Fruit fly (Drosophila melanogaster) whole organism, wandering third instar larva: ENCODE results near the gene CG1638.

Experiments
- CG9705 ChIP-seq: fragments of 200-800 bp; sonication (Bioruptor generic); optimal IDR thresholded peaks from 2 replicates; lab custom pipeline; 2018; ENCODE audit warnings: missing biosample characterization, mild to moderate bottlenecking, missing genetic modification characterization
- CrebA ChIP-seq: fragments of 200-800 bp; sonication (Bioruptor generic); optimal IDR thresholded peaks from 2 replicates; lab custom pipeline; 2016; ENCODE audit warnings: missing biosample characterization, mild to moderate bottlenecking, missing genetic modification characterization, borderline replicate concordance
- Dfd ChIP-seq: fragments of >200 bp; optimal IDR thresholded peaks from 2 replicates; lab custom pipeline; 2017; ENCODE audit warnings: missing biosample characterization, missing genetic modification characterization
- Dif ChIP-seq: fragments of 200-275, 200-300 bp; sonication (Bioruptor generic); optimal IDR thresholded peaks from 2 replicates; lab custom pipeline; 2018; ENCODE audit warnings: missing biosample characterization, missing genetic modification characterization; ENCODE audit not compliant: partially characterized antibody
- HLH106 ChIP-seq: fragments of 200-800 bp; optimal IDR thresholded peaks from 3 replicates; lab custom pipeline; 2019; ENCODE audit warnings: missing biosample characterization, mild to moderate bottlenecking, missing genetic modification characterization, moderate library complexity
- Hnf4 ChIP-seq: fragments of 200-800 bp; sonication (Bioruptor generic); optimal IDR thresholded peaks from 2 replicates; lab custom pipeline; 2016; ENCODE audit warnings: missing biosample characterization, mild to moderate bottlenecking, missing genetic modification characterization
- Hr78 ChIP-seq: fragments of >200 bp; optimal IDR thresholded peaks from 2 replicates; lab custom pipeline; 2017; ENCODE audit warnings: missing biosample characterization, missing genetic modification characterization
- Hr83 ChIP-seq: fragments of 200-300 bp; sonication (Bioruptor generic); optimal IDR thresholded peaks from 2 replicates; lab custom pipeline; 2016; ENCODE audit warnings: missing biosample characterization, mild to moderate bottlenecking, missing genetic modification characterization, moderate library complexity; ENCODE audit not compliant: poor library complexity, severe bottlenecking
- Jra ChIP-seq: sonication (Bioruptor generic); optimal IDR thresholded peaks from 2 replicates; lab custom pipeline; 2016; ENCODE audit warnings: missing biosample characterization, missing genetic modification characterization
- Mio ChIP-seq: sonication (Bioruptor generic); optimal IDR thresholded peaks from 2 replicates; lab custom pipeline; 2016; ENCODE audit warnings: missing biosample characterization, missing genetic modification characterization
- Myc ChIP-seq: fragments of >200 bp; optimal IDR thresholded peaks from 2 replicates; lab custom pipeline; 2017
- N ChIP-seq: fragments of >200 bp; optimal IDR thresholded peaks from 2 replicates; lab custom pipeline; 2018; ENCODE audit warnings: missing biosample characterization, missing external identifiers, missing genetic modification characterization
- OdsH ChIP-seq: fragments of 200-800 bp; sonication (Bioruptor generic); optimal IDR thresholded peaks from 2 replicates; lab custom pipeline; 2016; ENCODE audit warnings: missing biosample characterization, mild to moderate bottlenecking, missing genetic modification characterization
- Rel ChIP-seq, 2 experiments: fragments of 200-800 bp; sonication (Bioruptor generic) in 1 of 2; optimal IDR thresholded peaks; 2 replicates in 1 of 2; 3 replicates in 1 of 2; lab custom pipeline; 2016 to 2019; ENCODE audit warnings: mild to moderate bottlenecking in 2 of 2, missing biosample characterization in 2 of 2, missing genetic modification characterization in 2 of 2, moderate library complexity in 1 of 2
- Sp1 ChIP-seq: fragments of 200-800 bp; sonication (Bioruptor generic); optimal IDR thresholded peaks from 3 replicates; lab custom pipeline; 2019; ENCODE audit warnings: missing biosample characterization, mild to moderate bottlenecking, missing genetic modification characterization, moderate library complexity
- Vsx2 ChIP-seq: fragments of 200-300, 225-300 bp; sonication (Bioruptor generic); optimal IDR thresholded peaks from 2 replicates; lab custom pipeline; 2018; ENCODE audit warnings: missing biosample characterization, missing genetic modification characterization; ENCODE audit not compliant: partially characterized antibody
- dmrt93B ChIP-seq: fragments of 200-800 bp; sonication (Bioruptor generic); optimal IDR thresholded peaks from 2 replicates; lab custom pipeline; 2018; ENCODE audit warnings: missing biosample characterization, mild to moderate bottlenecking, missing genetic modification characterization
- dsf ChIP-seq: sonication (Bioruptor generic); optimal IDR thresholded peaks from 2 replicates; lab custom pipeline; 2016; ENCODE audit warnings: missing biosample characterization, missing genetic modification characterization, borderline replicate concordance
- ey ChIP-seq: fragments of 200-800 bp; sonication (Bioruptor generic); optimal IDR thresholded peaks from 2 replicates; lab custom pipeline; 2016; ENCODE audit warnings: missing biosample characterization, missing genetic modification characterization
- fru ChIP-seq: fragments of 200-800 bp; sonication (Bioruptor generic); optimal IDR thresholded peaks from 3 replicates; lab custom pipeline; 2016; ENCODE audit warnings: missing biosample characterization, mild to moderate bottlenecking, missing genetic modification characterization
- h ChIP-seq: fragments of 200-800 bp; sonication (Bioruptor generic); optimal IDR thresholded peaks from 3 replicates; lab custom pipeline; 2016; ENCODE audit warnings: missing biosample characterization, mild to moderate bottlenecking, missing genetic modification characterization
- jim ChIP-seq: fragments of 175-275, 200-325 bp; sonication (Bioruptor generic); optimal IDR thresholded peaks from 2 replicates; lab custom pipeline; 2016; ENCODE audit warnings: missing biosample characterization, mild to moderate bottlenecking, missing genetic modification characterization
- lola ChIP-seq: fragments of >200 bp; optimal IDR thresholded peaks from 2 replicates; lab custom pipeline; 2017; ENCODE audit warnings: missing biosample characterization, missing genetic modification characterization
- pan ChIP-seq: fragments of >200 bp; optimal IDR thresholded peaks from 2 replicates; lab custom pipeline; 2017
- psq ChIP-seq: fragments of 200-800 bp; sonication (Bioruptor generic); optimal IDR thresholded peaks from 3 replicates; lab custom pipeline; 2017; ENCODE audit warnings: missing biosample characterization, mild to moderate bottlenecking, missing genetic modification characterization, moderate library complexity
- rgr ChIP-seq: fragments of 200-800 bp; sonication (Bioruptor generic); optimal IDR thresholded peaks from 3 replicates; lab custom pipeline; 2016; ENCODE audit warnings: missing biosample characterization, mild to moderate bottlenecking, missing genetic modification characterization
- sage ChIP-seq: fragments of 200-800 bp; sonication (Bioruptor generic); optimal IDR thresholded peaks from 2 replicates; lab custom pipeline; 2016; ENCODE audit warnings: missing biosample characterization, mild to moderate bottlenecking, missing genetic modification characterization
- sv ChIP-seq: fragments of 200-800 bp; sonication (Bioruptor generic); optimal IDR thresholded peaks from 3 replicates; lab custom pipeline; 2016; ENCODE audit warnings: missing biosample characterization, missing genetic modification characterization
- tai ChIP-seq: sonication (Bioruptor generic); optimal IDR thresholded peaks from 2 replicates; lab custom pipeline; 2016; ENCODE audit warnings: missing biosample characterization, missing genetic modification characterization
- usp ChIP-seq: fragments of >200 bp; optimal IDR thresholded peaks from 2 replicates; lab custom pipeline; 2017; ENCODE audit warnings: missing biosample characterization, missing genetic modification characterization

The CG1638 gene

DNA sequence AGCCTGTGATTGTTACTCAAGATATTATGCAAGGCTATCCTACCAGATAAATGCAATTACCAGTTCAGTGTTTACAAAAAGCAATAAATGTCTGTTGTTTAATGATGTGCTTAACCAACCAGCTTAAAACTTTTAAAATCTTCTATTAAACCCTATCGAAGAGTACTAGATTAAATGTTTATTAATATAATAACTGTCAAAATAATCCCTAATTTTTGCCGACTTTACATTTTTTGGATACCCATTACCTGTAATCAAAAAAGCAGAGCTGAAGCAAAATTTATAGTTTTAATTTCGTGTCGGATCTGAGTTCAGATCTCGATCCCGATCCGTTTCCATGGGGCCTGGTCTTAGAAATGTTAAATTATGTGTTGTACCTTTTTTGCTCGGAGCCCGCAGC is at the start of gene CG1638:
TSS of gene CG1638 (plus strand) at position 301 of the 400 bp plus-strand sequence.
- no peak for TF ChIP-seq Hr78 (GFP tag; lab: Kevin White, UChicago)
- no peak for TF ChIP-seq CG9705
- no peak for TF ChIP-seq Myc (lab: Kevin White, UChicago)
- TF ChIP-seq Mio (GFP tag; lab: Kevin White, UChicago): no peak
- TF ChIP-seq sage (GFP tag; lab: Kevin White, UChicago): no peak
- TF ChIP-seq sv (GFP tag; lab: Kevin White, UChicago): no peak
- no peak for TF ChIP-seq Rel (GFP tag; optimal IDR thresholded peaks at IDR 0.05; lab: Kevin White, UChicago)
- no peak for TF ChIP-seq Rel (tag; optimal IDR thresholded peaks at IDR 0.05; lab: Kevin White, UChicago)
- no peak for TF ChIP-seq Dfd (GFP tag; lab: Kevin White, UChicago)
- no peak for TF ChIP-seq Hnf4 (GFP tag; lab: Kevin White, UChicago)
- TF ChIP-seq HLH106 (tag; lab: Kevin White, UChicago): no peak
- no peak for TF ChIP-seq Jra (GFP tag; lab: Kevin White, UChicago)
- TF ChIP-seq pan (lab: Kevin White, UChicago): no peak
- no peak for TF ChIP-seq dmrt93B (GFP tag; lab: Kevin White, UChicago)

DNA sequence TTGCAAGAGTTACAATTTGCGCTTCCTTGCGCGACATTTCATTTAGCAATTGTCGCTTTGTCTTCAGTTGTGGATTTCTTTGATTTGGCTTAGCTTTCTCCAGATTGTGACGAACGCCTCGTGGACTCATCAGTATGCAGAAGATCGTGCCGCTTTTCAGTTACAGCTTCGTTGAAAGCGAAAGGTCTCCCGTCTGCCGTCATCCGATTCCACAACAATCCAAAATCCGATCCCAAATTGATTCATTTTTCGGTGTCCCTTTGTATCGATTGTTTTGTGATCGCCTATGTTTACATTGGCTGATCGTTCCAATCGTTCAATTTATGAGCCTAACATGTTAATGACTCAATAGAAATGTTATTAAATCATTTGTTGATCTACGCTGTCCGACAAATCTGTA is 48.5 kb upstream of the CG1638 start:
- TF ChIP-seq jim (GFP tag; lab: Kevin White, UChicago): no peak
- no peak for TF ChIP-seq h (GFP tag; lab: Kevin White, UChicago)
- no peak for TF ChIP-seq usp (GFP tag; lab: Kevin White, UChicago)
- TF ChIP-seq tai (GFP tag; lab: Kevin White, UChicago): no peak
- no peak for TF ChIP-seq lola
- no peak for TF ChIP-seq Dfd (GFP tag; lab: Kevin White, UChicago)
- no peak for TF ChIP-seq N
- TF ChIP-seq Jra (GFP tag; lab: Kevin White, UChicago): no peak
- no peak for TF ChIP-seq sage (GFP tag; lab: Kevin White, UChicago)
- TF ChIP-seq, all 38 proteins: peak for 0

DNA sequence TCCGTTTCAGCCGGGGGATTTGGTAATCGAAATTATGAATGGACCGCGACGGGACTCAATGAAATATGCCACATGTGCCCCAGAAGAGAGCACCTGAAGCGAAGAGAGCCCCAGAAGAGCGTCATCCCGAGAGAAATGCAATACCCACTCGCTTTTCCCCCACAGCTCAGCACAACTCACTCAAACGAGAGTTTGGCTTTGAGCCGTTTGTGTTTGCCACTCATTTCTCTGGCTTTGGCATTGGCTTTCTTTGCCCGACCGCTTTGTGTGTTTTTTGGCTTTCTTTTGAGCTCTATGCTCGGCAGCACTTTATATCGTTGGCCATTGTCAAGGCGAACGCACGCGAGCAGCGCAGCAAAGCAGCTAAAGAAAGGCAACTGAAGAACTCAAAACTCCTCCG is 47.7 kb upstream of the CG1638 start, which contains the start of gene nyo:
TSS of gene nyo (plus strand) at position 312 of the 400 bp plus-strand sequence.
- peak; percentile 6 for TF ChIP-seq Dif (GFP tag; lab: Kevin White, UChicago)
- TF ChIP-seq N: no peak
- TF ChIP-seq rgr (GFP tag; lab: Kevin White, UChicago): no peak
- TF ChIP-seq OdsH (GFP tag; lab: Kevin White, UChicago): no peak
- TF ChIP-seq Hr83 (GFP tag; lab: Kevin White, UChicago): no peak
- no peak for TF ChIP-seq Hr78 (GFP tag; lab: Kevin White, UChicago)
- TF ChIP-seq, all 38 proteins: peak for 1

DNA sequence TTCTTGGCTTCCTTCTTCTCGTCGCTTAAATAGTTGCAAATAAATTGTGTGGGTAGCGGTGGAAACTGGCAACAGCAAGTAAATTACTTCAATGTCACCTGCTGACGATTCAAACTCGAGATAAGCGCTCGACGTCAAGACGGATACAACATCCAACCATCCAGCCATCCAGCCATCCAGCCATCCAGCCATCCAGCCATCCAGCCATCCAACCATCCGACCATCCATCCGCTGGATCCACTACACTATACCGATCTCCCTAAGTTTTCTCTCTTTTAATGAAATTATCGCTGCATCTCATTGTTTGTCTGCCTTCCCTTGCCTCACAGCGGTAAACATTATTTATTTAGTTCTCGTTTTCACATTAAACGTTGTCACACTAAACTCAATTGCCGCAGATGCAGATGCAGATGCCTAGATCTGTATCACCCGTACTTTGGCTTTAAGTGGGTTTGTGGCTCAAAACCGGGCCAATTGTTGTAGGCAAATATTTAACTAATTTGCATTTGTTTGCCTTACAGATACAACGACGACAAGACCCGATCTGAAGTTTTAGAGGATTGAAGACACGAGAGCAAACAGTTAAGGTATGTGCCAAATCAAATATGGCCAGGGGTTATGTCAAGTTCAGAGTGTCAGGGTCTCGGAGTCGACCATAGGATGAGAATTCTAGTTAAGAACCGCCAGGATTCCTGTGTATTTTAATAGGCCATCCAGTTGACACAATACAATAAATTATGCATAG is 41.4 kb upstream of the CG1638 start:
- TF ChIP-seq dsf (GFP tag; lab: Kevin White, UChicago) (no peak), Hr83 (GFP tag; lab: Kevin White, UChicago) (no peak), psq (GFP tag; lab: Kevin White, UChicago) (no peak), usp (GFP tag; lab: Kevin White, UChicago) (no peak), h (GFP tag; lab: Kevin White, UChicago) (no peak), Jra (GFP tag; lab: Kevin White, UChicago) (no peak), ey (GFP tag; lab: Kevin White, UChicago) (no peak), Vsx2 (GFP tag; lab: Kevin White, UChicago) (no peak), tai (GFP tag; lab: Kevin White, UChicago) (no peak), Sp1 (GFP tag; lab: Kevin White, UChicago) (no peak), Rel (GFP tag; optimal IDR thresholded peaks at IDR 0.05; lab: Kevin White, UChicago) (no peak), Rel (tag; optimal IDR thresholded peaks at IDR 0.05; lab: Kevin White, UChicago) (no peak), fru (GFP tag; lab: Kevin White, UChicago) (no peak), pan (lab: Kevin White, UChicago) (no peak), CrebA (GFP tag; lab: Kevin White, UChicago) (no peak), sv (GFP tag; lab: Kevin White, UChicago) (no peak), OdsH (GFP tag; lab: Kevin White, UChicago) (no peak)
